Fruit fly (Drosophila melanogaster) whole organism, embryonic: ENCODE data around the gene Gr32a.

Experiments
- Atf6 ChIP-seq: fragments of 200-800 bp; sonication (Bioruptor generic); IDR thresholded peaks from 2 replicates; pipeline ENCODE4 v1.3.6; 2022; ENCODE audit warnings: missing biosample characterization, missing genetic modification characterization
- CG10462 ChIP-seq: fragments of 200-800 bp; sonication (Bioruptor generic); optimal IDR thresholded peaks from 2 replicates; lab custom pipeline; 2016; ENCODE audit warnings: missing biosample characterization, missing genetic modification characterization
- CG16863 ChIP-seq: fragments of 200-800 bp; sonication (Bioruptor generic); optimal IDR thresholded peaks from 3 replicates; lab custom pipeline; 2016; ENCODE audit warnings: missing biosample characterization, missing genetic modification characterization
- CG18599 ChIP-seq: fragments of 200-800 bp; sonication (Bioruptor generic); optimal IDR thresholded peaks from 3 replicates; lab custom pipeline; 2017; ENCODE audit warnings: missing biosample characterization, missing genetic modification characterization, mild to moderate bottlenecking, moderate library complexity, missing genetic modification reagents
- CG2875 ChIP-seq: fragments of 200-800 bp; sonication (Bioruptor generic); optimal IDR thresholded peaks from 2 replicates; lab custom pipeline; 2017; ENCODE audit warnings: missing biosample characterization, mild to moderate bottlenecking, missing genetic modification characterization, missing genetic modification reagents
- CG33213 ChIP-seq: fragments of 200-800 bp; sonication (Bioruptor generic); optimal IDR thresholded peaks from 3 replicates; lab custom pipeline; 2016; ENCODE audit warnings: missing biosample characterization, missing genetic modification characterization
- CG3407 ChIP-seq: fragments of 200-800 bp; sonication (Bioruptor generic); optimal IDR thresholded peaks from 2 replicates; lab custom pipeline; 2018; ENCODE audit warnings: missing biosample characterization, mild to moderate bottlenecking, missing genetic modification characterization
- CG4328 ChIP-seq: fragments of 200-800 bp; sonication (Bioruptor generic); optimal IDR thresholded peaks from 3 replicates; lab custom pipeline; 2017; ENCODE audit warnings: missing biosample characterization, missing genetic modification reagents, missing genetic modification characterization
- CG7745 ChIP-seq: fragments of 200-800 bp; sonication (Bioruptor generic); optimal IDR thresholded peaks from 2 replicates; lab custom pipeline; 2018; ENCODE audit warnings: missing biosample characterization, mild to moderate bottlenecking, missing genetic modification characterization, moderate library complexity
- CG8281 ChIP-seq: fragments of 200-800 bp; sonication (Bioruptor generic); optimal IDR thresholded peaks from 2 replicates; lab custom pipeline; 2018; ENCODE audit warnings: missing biosample characterization, mild to moderate bottlenecking, missing genetic modification characterization, moderate library complexity
- CG9215 ChIP-seq: fragments of 200-800 bp; sonication (Bioruptor generic); IDR thresholded peaks from 2 replicates; pipeline ENCODE4 v1.3.6; 2022; ENCODE audit warnings: missing biosample characterization, missing genetic modification characterization
- CG9797 ChIP-seq: fragments of 200-800 bp; sonication (Bioruptor generic); optimal IDR thresholded peaks from 3 replicates; lab custom pipeline; 2018; ENCODE audit warnings: missing biosample characterization, mild to moderate bottlenecking, missing genetic modification characterization
- Camta ChIP-seq: fragments of 200-800 bp; sonication (Bioruptor generic); optimal IDR thresholded peaks from 2 replicates; lab custom pipeline; 2016; ENCODE audit warnings: missing biosample characterization, missing genetic modification characterization
- D19A ChIP-seq: fragments of 200-800 bp; optimal IDR thresholded peaks from 3 replicates; lab custom pipeline; 2019; ENCODE audit warnings: missing biosample characterization, mild to moderate bottlenecking, missing genetic modification characterization, moderate library complexity
- D19B ChIP-seq: fragments of 200-800 bp; sonication (Bioruptor generic); optimal IDR thresholded peaks from 2 replicates; lab custom pipeline; 2017; ENCODE audit warnings: missing biosample characterization, mild to moderate bottlenecking, missing genetic modification characterization
- Dfd ChIP-seq, 2 experiments: fragments of >200 bp; optimal IDR thresholded peaks; 2 replicates each; lab custom pipeline; 2017; ENCODE audit warnings: missing biosample characterization in 2 of 2, missing genetic modification characterization in 2 of 2
- Drgx ChIP-seq: fragments of 200-800 bp; sonication (Bioruptor generic); IDR thresholded peaks from 2 replicates; pipeline ENCODE4 v1.3.6; 2022; ENCODE audit warnings: missing biosample characterization, missing genetic modification characterization
- Gsc ChIP-seq: fragments of 200-800 bp; sonication (Bioruptor generic); IDR thresholded peaks from 2 replicates; pipeline ENCODE4 v1.3.6; 2022; ENCODE audit warnings: missing biosample characterization, missing genetic modification characterization
- HHEX ChIP-seq: fragments of 200-800 bp; sonication (Bioruptor generic); optimal IDR thresholded peaks from 3 replicates; lab custom pipeline; 2017; ENCODE audit warnings: missing biosample characterization, mild to moderate bottlenecking, missing genetic modification characterization, missing genetic modification reagents
- Hr78 ChIP-seq, 2 experiments: fragments of 200-800 bp in 1 of 2; fragments of >200 bp in 1 of 2; sonication (Bioruptor generic) in 1 of 2; optimal IDR thresholded peaks; 2 replicates each; lab custom pipeline; 2017 to 2019; ENCODE audit warnings: missing biosample characterization in 2 of 2, missing genetic modification characterization in 2 of 2, mild to moderate bottlenecking in 1 of 2, moderate library complexity in 1 of 2
- Lim3 ChIP-seq: fragments of 200-800 bp; sonication (Bioruptor generic); IDR thresholded peaks from 2 replicates; pipeline ENCODE4 v1.3.6; 2022; ENCODE audit warnings: missing biosample characterization, missing genetic modification characterization
- Nf-YC ChIP-seq: fragments of 200-800 bp; optimal IDR thresholded peaks from 3 replicates; lab custom pipeline; 2019; ENCODE audit warnings: missing biosample characterization, mild to moderate bottlenecking, missing genetic modification characterization, moderate library complexity
- Xbp1 ChIP-seq: fragments of 200-800 bp; sonication (Bioruptor generic); optimal IDR thresholded peaks from 3 replicates; lab custom pipeline; 2016; ENCODE audit warnings: missing biosample characterization, mild to moderate bottlenecking, missing genetic modification characterization
- bsh ChIP-seq, 2 experiments: fragments of 200-800 bp; sonication (Bioruptor generic); optimal IDR thresholded peaks; 2 replicates each; lab custom pipeline; 2017 to 2018; ENCODE audit warnings: mild to moderate bottlenecking in 2 of 2, missing biosample characterization in 2 of 2, missing genetic modification characterization in 2 of 2, moderate library complexity in 1 of 2
- ci ChIP-seq: fragments of 200-800 bp; sonication (Bioruptor generic); IDR thresholded peaks from 3 replicates; pipeline ENCODE4 v1.3.6; 2022; ENCODE audit warnings: missing biosample characterization, missing genetic modification characterization
- dmrt11E ChIP-seq: fragments of 200-800 bp; sonication (Bioruptor generic); optimal IDR thresholded peaks from 3 replicates; lab custom pipeline; 2018; ENCODE audit warnings: missing biosample characterization, mild to moderate bottlenecking, missing genetic modification characterization, moderate library complexity
- ems ChIP-seq: fragments of 200-800 bp; sonication (Bioruptor generic); optimal IDR thresholded peaks from 3 replicates; lab custom pipeline; 2016; ENCODE audit warnings: missing biosample characterization, missing genetic modification characterization
- gem ChIP-seq: fragments of 200-800 bp; sonication (Bioruptor generic); optimal IDR thresholded peaks from 2 replicates; lab custom pipeline; 2019; ENCODE audit warnings: missing biosample characterization, mild to moderate bottlenecking, missing genetic modification characterization, moderate library complexity
- jing ChIP-seq: fragments of 200-800 bp; sonication (Bioruptor generic); optimal IDR thresholded peaks from 2 replicates; lab custom pipeline; 2018; ENCODE audit warnings: missing biosample characterization, mild to moderate bottlenecking, missing genetic modification characterization
- maf-S ChIP-seq: fragments of 200-800 bp; sonication (Bioruptor generic); optimal IDR thresholded peaks from 2 replicates; lab custom pipeline; 2016; ENCODE audit warnings: missing biosample characterization, missing genetic modification characterization
- row ChIP-seq: fragments of 200-800 bp; sonication (Bioruptor generic); IDR thresholded peaks from 3 replicates; pipeline ENCODE4 v1.3.6; 2022; ENCODE audit warnings: missing biosample characterization, missing genetic modification characterization
- sima ChIP-seq: fragments of 200-800 bp; sonication (Bioruptor generic); optimal IDR thresholded peaks from 2 replicates; lab custom pipeline; 2016; ENCODE audit warnings: missing biosample characterization, missing genetic modification characterization
- sob ChIP-seq: fragments of 200-800 bp; sonication (Bioruptor generic); IDR thresholded peaks from 2 replicates; pipeline ENCODE4 v1.3.6; 2022; ENCODE audit warnings: missing biosample characterization, missing genetic modification characterization
- tll ChIP-seq, 2 experiments: fragments of 200-800 bp in 1 of 2; fragments of >200 bp in 1 of 2; sonication (Bioruptor generic) in 1 of 2; optimal IDR thresholded peaks; 2 replicates each; lab custom pipeline; 2017 to 2019; ENCODE audit warnings: missing biosample characterization in 2 of 2, missing genetic modification characterization in 2 of 2, mild to moderate bottlenecking in 1 of 2, moderate library complexity in 1 of 2
- vnd ChIP-seq: fragments of 200-800 bp; sonication (Bioruptor generic); IDR thresholded peaks from 3 replicates; pipeline ENCODE4 v1.3.6; 2022; ENCODE audit warnings: missing biosample characterization, missing genetic modification characterization; ENCODE audit not compliant: partially characterized antibody
- z ChIP-seq: fragments of 200-800 bp; sonication (Bioruptor generic); IDR thresholded peaks from 3 replicates; pipeline ENCODE4 v1.3.6; 2022; ENCODE audit warnings: missing biosample characterization, missing genetic modification characterization
- zen ChIP-seq: fragments of 200-800 bp; sonication (Bioruptor generic); optimal IDR thresholded peaks from 3 replicates; lab custom pipeline; 2018; ENCODE audit warnings: missing biosample characterization, mild to moderate bottlenecking, missing genetic modification characterization, moderate library complexity

Gr32a gene

dm6 chr2L:11067970-11068369, 45.8 kb upstream of the Gr32a start:
- no peak for TF ChIP-seq sob (GFP tag; lab: Robert Waterston, UW)
- peak; percentile 12 for TF ChIP-seq dmrt11E (tag; lab: Kevin White, UChicago)
- no peak for TF ChIP-seq CG7745 (tag; lab: Kevin White, UChicago)
- peak; percentile 16 for TF ChIP-seq gem (tag; lab: Kevin White, UChicago)
- no peak for TF ChIP-seq Hr78 (GFP tag; optimal IDR thresholded peaks at IDR 0.05; lab: Kevin White, UChicago)
- peak; percentile 48; the same call in 2 of the 3 replicates for TF ChIP-seq row (GFP tag; lab: Robert Waterston, UW)
- no peak for TF ChIP-seq HHEX
- TF ChIP-seq Nf-YC (tag; lab: Kevin White, UChicago): no peak
- TF ChIP-seq CG10462 (GFP tag; lab: Kevin White, UChicago): no peak
- no peak for TF ChIP-seq Xbp1 (GFP tag; lab: Kevin White, UChicago)
- TF ChIP-seq Dfd (GFP tag; optimal IDR thresholded peaks at IDR 0.05; lab: Kevin White, UChicago): no peak
- TF ChIP-seq sima (GFP tag; lab: Kevin White, UChicago): no peak
- TF ChIP-seq CG33213 (GFP tag; lab: Kevin White, UChicago): no peak
- no peak for TF ChIP-seq D19B
- TF ChIP-seq, all 482 proteins: peak for 3

dm6 chr2L:11068441-11068840, 45.4 kb upstream of the Gr32a start:
- TF ChIP-seq CG2875 (GFP tag; lab: Kevin White, UChicago) (no peak), vnd (GFP tag; lab: Robert Waterston, UW) (no peak), CG18599 (GFP tag; lab: Kevin White, UChicago) (no peak), Atf6 (GFP tag; lab: Robert Waterston, UW) (no peak)

- TF ChIP-seq CG8281 (peak; percentile 96), z (GFP tag; lab: Robert Waterston, UW) (no peak), Camta (GFP tag; lab: Kevin White, UChicago) (no peak), jing (no peak), CG4328 (GFP tag; lab: Kevin White, UChicago) (no peak), Hr78 (GFP tag; optimal IDR thresholded peaks at IDR 0.05; lab: Kevin White, UChicago) (peak in 1 of 2 experiments; percentile 66), ems (GFP tag; lab: Kevin White, UChicago) (no peak), Gsc (no peak), Lim3 (no peak), CG9215 (GFP tag; lab: Robert Waterston, UW) (no peak), ci (no peak), D19A (tag; lab: Kevin White, UChicago) (no peak), CG9797 (GFP tag; lab: Kevin White, UChicago) (no peak), maf-S (GFP tag; lab: Kevin White, UChicago) (no peak)
Observed at dm6 chr2L:11068907-11069306, 44.9 kb upstream of the Gr32a start.

- TF ChIP-seq Drgx (GFP tag; lab: Robert Waterston, UW) (peak; percentile 12; the same call in 1 of the 2 replicates), CG3407 (GFP tag; lab: Kevin White, UChicago) (no peak), bsh (GFP tag; optimal IDR thresholded peaks at IDR 0.05; lab: Kevin White, UChicago) (peak in 1 of 2 experiments; percentile 65)
Observed at dm6 chr2L:11069475-11069874, 44.3 kb upstream of the Gr32a start.

dm6 chr2L:11070862-11071261, 43.0 kb upstream of the Gr32a start, which contains the start of gene CG14915:
TSS of gene CG14915 (plus strand) at chr2L:11071027.
- TF ChIP-seq tll (GFP tag; optimal IDR thresholded peaks at IDR 0.05; lab: Kevin White, UChicago) (peak in 1 of 2 experiments; percentile 51), zen (peak; percentile 84), CG16863 (no peak)
